Fruit fly (Drosophila melanogaster): ENCODE results near the gene Rev1.

Gene Rev1

dm6 chr3L:615425-616046 lies 38.6 kb upstream of the Rev1 start (continued):
- peak; percentile 80 for TF ChIP-seq Meics (GFP tag; optimal IDR thresholded peaks at IDR 0.05)
- peak; percentile 77 for TF ChIP-seq trh (GFP tag; optimal IDR thresholded peaks at IDR 0.05)
- TF ChIP-seq Atf6 (GFP tag; IDR thresholded peaks at IDR 0.05): peak; percentile 86
- TF ChIP-seq croc (GFP tag; conservative IDR thresholded peaks at IDR 0.05): peak; percentile 84
- TF ChIP-seq CG7786 (GFP tag; optimal IDR thresholded peaks at IDR 0.05): peak; percentile 70
- TF ChIP-seq dysf (GFP tag; IDR thresholded peaks at IDR 0.05): peak; percentile 91
- peak; percentile 72 for TF ChIP-seq CG17568 (GFP tag; optimal IDR thresholded peaks at IDR 0.05)
- peak; percentile 74 for TF ChIP-seq Vsx1 (GFP tag; optimal IDR thresholded peaks at IDR 0.05)
- TF ChIP-seq TFAM (GFP tag; optimal IDR thresholded peaks at IDR 0.05): peak; percentile 37
- TF ChIP-seq jumu (GFP tag; optimal IDR thresholded peaks at IDR 0.05): peak; percentile 85
- TF ChIP-seq exex (tag; optimal IDR thresholded peaks at IDR 0.05): peak; percentile 90
- TF ChIP-seq knrl (GFP tag; IDR thresholded peaks at IDR 0.05; ENCODE audit: partially characterized antibody): no peak
- TF ChIP-seq dimm (GFP tag; IDR thresholded peaks at IDR 0.05): peak; percentile 64
- peak; percentile 64 for TF ChIP-seq Lhr (GFP tag; optimal IDR thresholded peaks at IDR 0.05)
- peak; percentile 73 for TF ChIP-seq ro (GFP tag; IDR thresholded peaks at IDR 0.05)
- peak; percentile 23 for TF ChIP-seq psq (GFP tag; optimal IDR thresholded peaks at IDR 0.05)
- TF ChIP-seq CG31388 (GFP tag; optimal IDR thresholded peaks at IDR 0.05): peak; percentile 59
- TF ChIP-seq toy (GFP tag; IDR thresholded peaks at IDR 0.05): no peak
- TF ChIP-seq CG18011 (GFP tag; optimal IDR thresholded peaks at IDR 0.05): peak; percentile 46
- TF ChIP-seq Side (GFP tag; optimal IDR thresholded peaks at IDR 0.05): peak; percentile 81
- TF ChIP-seq CG11093 (GFP tag; IDR thresholded peaks at IDR 0.05): peak; percentile 84
- TF ChIP-seq sim (GFP tag; IDR thresholded peaks at IDR 0.05): peak; percentile 87
- peak; percentile 88 for TF ChIP-seq ranshi (GFP tag; IDR thresholded peaks at IDR 0.05)
- peak; percentile 86 for TF ChIP-seq CG4730 (GFP tag; IDR thresholded peaks at IDR 0.05)
- no peak for TF ChIP-seq zfh2 (GFP tag; optimal IDR thresholded peaks at IDR 0.05)
- TF ChIP-seq Nf-YC (tag; optimal IDR thresholded peaks at IDR 0.05): peak; percentile 13
- TF ChIP-seq CG3163 (GFP tag; optimal IDR thresholded peaks at IDR 0.05): peak; percentile 69
- TF ChIP-seq lov (optimal IDR thresholded peaks at IDR 0.05): no peak
- TF ChIP-seq lov (GFP tag; IDR thresholded peaks at IDR 0.05): peak; percentile 74; the same call in 2 of the 3 replicates
- peak; percentile 48; the same call in 1 of the 2 replicates for TF ChIP-seq CkIIα-i1 (GFP tag; IDR thresholded peaks at IDR 0.05)
- peak; percentile 77 for TF ChIP-seq CG10959 (GFP tag; IDR thresholded peaks at IDR 0.05)
- peak; percentile 94 for TF ChIP-seq mirr (GFP tag; optimal IDR thresholded peaks at IDR 0.05)
- peak; percentile 34 for TF ChIP-seq Ets97D (GFP tag; optimal IDR thresholded peaks at IDR 0.05)
- TF ChIP-seq Camta (GFP tag; optimal IDR thresholded peaks at IDR 0.05): peak; percentile 91
- TF ChIP-seq Six4 (GFP tag; optimal IDR thresholded peaks at IDR 0.05): peak; percentile 74
- peak; percentile 60 for TF ChIP-seq D19B (GFP tag; optimal IDR thresholded peaks at IDR 0.05)
- peak; percentile 68 for TF ChIP-seq nerfin-1 (tag; optimal IDR thresholded peaks at IDR 0.05)
- peak; percentile 83 for TF ChIP-seq oc (tag; optimal IDR thresholded peaks at IDR 0.05)
- TF ChIP-seq otp (GFP tag; IDR thresholded peaks at IDR 0.05): peak; percentile 85
- TF ChIP-seq stc (GFP tag; IDR thresholded peaks at IDR 0.05): peak; percentile 91
- peak; percentile 73 for TF ChIP-seq Bdp1 (GFP tag; optimal IDR thresholded peaks at IDR 0.05)
- TF ChIP-seq CG16863 (GFP tag; optimal IDR thresholded peaks at IDR 0.05): peak; percentile 89
- TF ChIP-seq CG2712 (tag; optimal IDR thresholded peaks at IDR 0.05): peak; percentile 92
- no peak for TF ChIP-seq CG1832 (GFP tag; optimal IDR thresholded peaks at IDR 0.05)
- TF ChIP-seq CG42726 (GFP tag; IDR thresholded peaks at IDR 0.05; ENCODE audit: partially characterized antibody): no peak
- peak; percentile 44 for TF ChIP-seq CG6813 (GFP tag; optimal IDR thresholded peaks at IDR 0.05)
- TF ChIP-seq klu (GFP tag; IDR thresholded peaks at IDR 0.05): no peak
- no peak for TF ChIP-seq Poxn (GFP tag; IDR thresholded peaks at IDR 0.05)
- TF ChIP-seq CG12942 (GFP tag; optimal IDR thresholded peaks at IDR 0.05): peak; percentile 79
- TF ChIP-seq CG6254 (GFP tag; optimal IDR thresholded peaks at IDR 0.05): peak; percentile 85
- no peak for TF ChIP-seq Dll (GFP tag; IDR thresholded peaks at IDR 0.05; ENCODE audit: partially characterized antibody)
